Worm (Caenorhabditis elegans) whole organism, L1 larva: ENCODE measurements around the gene K11H12.9.

Source experiments
- C04F5.9 ChIP-seq: sonication (generic microtip); optimal IDR thresholded peaks from 2 replicates; lab custom pipeline; 2016; ENCODE audit warnings: missing genetic modification characterization, missing compliant biosample characterization
- C16A3.4 ChIP-seq: fragments of 150-350 bp; optimal IDR thresholded peaks from 2 replicates; lab custom pipeline; 2014; ENCODE audit warnings: missing biosample characterization, missing genetic modification characterization
- C34B4.2 ChIP-seq: sonication (generic microtip); optimal IDR thresholded peaks from 2 replicates; lab custom pipeline; 2017; ENCODE audit warnings: mild to moderate bottlenecking, missing genetic modification characterization, missing compliant biosample characterization
- F16B12.6 ChIP-seq: fragments of 150-350 bp; optimal IDR thresholded peaks from 2 replicates; lab custom pipeline; 2014; ENCODE audit warnings: missing biosample characterization, missing genetic modification characterization
- aha-1 ChIP-seq: fragments of 150-350 bp; optimal IDR thresholded peaks from 2 replicates; lab custom pipeline; 2014; ENCODE audit warnings: missing biosample characterization, missing genetic modification characterization
- ceh-63 ChIP-seq: fragments of 200-800 bp; sonication (Bioruptor generic); optimal IDR thresholded peaks from 2 replicates; lab custom pipeline; 2018; ENCODE audit warnings: mild to moderate bottlenecking, missing genetic modification characterization, missing compliant biosample characterization
- ceh-8 ChIP-seq: fragments of 200-800 bp; sonication (Bioruptor generic); optimal IDR thresholded peaks from 2 replicates; lab custom pipeline; 2018; ENCODE audit warnings: mild to moderate bottlenecking, missing genetic modification characterization, moderate library complexity, missing compliant biosample characterization
- ceh-82 ChIP-seq, 3 experiments: fragments of 150-350 bp in 1 of 3; sonication (generic microtip) in 2 of 3; optimal IDR thresholded peaks; 2 replicates each; lab custom pipeline; 2014 to 2017; ENCODE audit warnings: missing biosample characterization in 3 of 3, missing genetic modification characterization in 3 of 3
- ceh-88 ChIP-seq: fragments of 200-800 bp; sonication (Bioruptor generic); IDR thresholded peaks from 2 replicates; pipeline ENCODE4 v1.3.6; 2022; ENCODE audit warnings: missing genetic modification characterization, missing compliant biosample characterization
- ces-1 ChIP-seq: fragments of 150-350 bp; optimal IDR thresholded peaks from 2 replicates; lab custom pipeline; 2014; ENCODE audit warnings: missing biosample characterization, missing genetic modification reagents, missing genetic modification characterization
- dpl-1 ChIP-seq, 3 experiments: fragments of 150-350 bp in 2 of 3; sonication (generic microtip) in 1 of 3; optimal IDR thresholded peaks; 2 replicates each; lab custom pipeline; 2014 to 2017; ENCODE audit warnings: missing biosample characterization in 3 of 3, missing genetic modification characterization in 3 of 3, missing genetic modification reagents in 3 of 3
- dsc-1 ChIP-seq: sonication (generic microtip); optimal IDR thresholded peaks from 2 replicates; lab custom pipeline; 2016; ENCODE audit warnings: mild to moderate bottlenecking, missing genetic modification characterization, missing compliant biosample characterization
- efl-3 ChIP-seq: fragments of 200-800 bp; sonication (Bioruptor generic); optimal IDR thresholded peaks from 2 replicates; lab custom pipeline; 2018; ENCODE audit warnings: mild to moderate bottlenecking, missing genetic modification characterization, missing compliant biosample characterization
- egl-13 ChIP-seq: sonication (generic microtip); optimal IDR thresholded peaks from 2 replicates; lab custom pipeline; 2016; ENCODE audit warnings: missing genotype, missing genetic modification reagents, missing genetic modification characterization, missing compliant biosample characterization
- elt-2 ChIP-seq: sonication (generic microtip); optimal IDR thresholded peaks from 2 replicates; lab custom pipeline; 2016; ENCODE audit warnings: missing genetic modification characterization, mild to moderate bottlenecking, inconsistent platforms, missing compliant biosample characterization, missing genetic modification reagents
- elt-3 ChIP-seq, 6 experiments: fragments of 150-350 bp in 1 of 6; sonication (generic microtip); optimal IDR thresholded peaks; 2 replicates each; lab custom pipeline; 2017 to 2018; ENCODE audit warnings: missing biosample characterization in 6 of 6, missing genetic modification characterization in 6 of 6, inconsistent platforms in 1 of 6
- fkh-10 ChIP-seq: sonication (generic microtip); optimal IDR thresholded peaks from 2 replicates; lab custom pipeline; 2017; ENCODE audit warnings: missing biosample characterization, missing genetic modification reagents, missing genetic modification characterization
- fkh-4 ChIP-seq: sonication (generic microtip); optimal IDR thresholded peaks from 2 replicates; lab custom pipeline; 2016; ENCODE audit warnings: missing compliant biosample characterization, missing genetic modification characterization, borderline replicate concordance
- fos-1 ChIP-seq: fragments of 150-350 bp; optimal IDR thresholded peaks from 2 replicates; lab custom pipeline; 2014; ENCODE audit warnings: missing biosample characterization, missing genetic modification characterization
- hlh-17 ChIP-seq: fragments of 200-800 bp; sonication (Bioruptor generic); optimal IDR thresholded peaks from 2 replicates; lab custom pipeline; 2018; ENCODE audit warnings: missing genetic modification characterization, mild to moderate bottlenecking, missing compliant biosample characterization, moderate library complexity, borderline replicate concordance
- jun-1 ChIP-seq: fragments of 150-350 bp; optimal IDR thresholded peaks from 2 replicates; lab custom pipeline; 2014; ENCODE audit warnings: missing biosample characterization, missing genetic modification reagents, missing genetic modification characterization
- lin-14 ChIP-seq: fragments of 200-800 bp; sonication (Bioruptor generic); optimal IDR thresholded peaks from 2 replicates; lab custom pipeline; 2018; ENCODE audit warnings: mild to moderate bottlenecking, missing genetic modification characterization, moderate library complexity, missing compliant biosample characterization
- lin-35 ChIP-seq, 2 experiments: fragments of 150-350 bp; optimal IDR thresholded peaks; 2 replicates each; lab custom pipeline; 2014; ENCODE audit warnings: missing biosample characterization in 2 of 2, missing genetic modification characterization in 2 of 2, missing genetic modification reagents in 2 of 2
- lin-39 ChIP-seq: fragments of 150-350 bp; optimal IDR thresholded peaks from 2 replicates; lab custom pipeline; 2014; ENCODE audit warnings: missing biosample characterization, missing genetic modification reagents, missing genetic modification characterization
- lir-3 ChIP-seq: sonication (generic microtip); optimal IDR thresholded peaks from 2 replicates; lab custom pipeline; 2016; ENCODE audit warnings: mild to moderate bottlenecking, missing genetic modification characterization, moderate library complexity, missing compliant biosample characterization; ENCODE audit not compliant: poor library complexity
- mab-9 ChIP-seq: fragments of 200-800 bp; sonication (Bioruptor generic); IDR thresholded peaks from 2 replicates; pipeline ENCODE4 v1.3.6; 2022; ENCODE audit warnings: missing genetic modification reagents, missing genetic modification characterization, missing compliant biosample characterization
- mep-1 ChIP-seq: fragments of 150-350 bp; optimal IDR thresholded peaks from 2 replicates; lab custom pipeline; 2014; ENCODE audit warnings: missing biosample characterization, missing genetic modification characterization
- nhr-11 ChIP-seq: fragments of 150-350 bp; optimal IDR thresholded peaks from 2 replicates; lab custom pipeline; 2014; ENCODE audit warnings: missing biosample characterization, missing genetic modification characterization
- nhr-12 ChIP-seq: sonication (generic microtip); optimal IDR thresholded peaks from 2 replicates; lab custom pipeline; 2017; ENCODE audit warnings: missing biosample characterization, missing genetic modification characterization
- nhr-20 ChIP-seq: sonication (generic microtip); optimal IDR thresholded peaks from 2 replicates; lab custom pipeline; 2016; ENCODE audit warnings: mild to moderate bottlenecking, missing genetic modification characterization, missing compliant biosample characterization
- nhr-237 ChIP-seq: fragments of 150-350 bp; optimal IDR thresholded peaks from 2 replicates; lab custom pipeline; 2014; ENCODE audit warnings: missing biosample characterization, missing genetic modification characterization
- nhr-28 ChIP-seq: fragments of 150-350 bp; optimal IDR thresholded peaks from 2 replicates; lab custom pipeline; 2014; ENCODE audit warnings: missing biosample characterization, missing genetic modification characterization
- nhr-47 ChIP-seq: sonication (generic microtip); optimal IDR thresholded peaks from 2 replicates; lab custom pipeline; 2016; ENCODE audit warnings: mild to moderate bottlenecking, missing genetic modification characterization, moderate library complexity, missing compliant biosample characterization
- nhr-71 ChIP-seq: sonication (generic microtip); optimal IDR thresholded peaks from 2 replicates; lab custom pipeline; 2016; ENCODE audit warnings: mild to moderate bottlenecking, missing genetic modification characterization, moderate library complexity, missing compliant biosample characterization
- nhr-76 ChIP-seq: sonication (generic microtip); optimal IDR thresholded peaks from 2 replicates; lab custom pipeline; 2017; ENCODE audit warnings: missing biosample characterization, missing genetic modification characterization
- nhr-77 ChIP-seq: fragments of 150-350 bp; optimal IDR thresholded peaks from 2 replicates; lab custom pipeline; 2014; ENCODE audit warnings: missing biosample characterization, missing genetic modification characterization
- pax-3 ChIP-seq: fragments of 200-800 bp; sonication (Bioruptor generic); optimal IDR thresholded peaks from 2 replicates; lab custom pipeline; 2018; ENCODE audit warnings: mild to moderate bottlenecking, missing genetic modification characterization, moderate library complexity, missing compliant biosample characterization
- rnt-1 ChIP-seq: sonication (generic microtip); optimal IDR thresholded peaks from 2 replicates; lab custom pipeline; 2016; ENCODE audit warnings: mild to moderate bottlenecking, missing genetic modification characterization, moderate library complexity, missing compliant biosample characterization
- skn-1 ChIP-seq: fragments of 150-350 bp; optimal IDR thresholded peaks from 2 replicates; lab custom pipeline; 2014; ENCODE audit warnings: missing biosample characterization, missing genetic modification characterization
- snpc-4 ChIP-seq: fragments of 150-350 bp; optimal IDR thresholded peaks from 2 replicates; lab custom pipeline; 2014; ENCODE audit warnings: missing biosample characterization, missing genetic modification characterization
- snu-23 ChIP-seq: sonication (generic microtip); optimal IDR thresholded peaks from 2 replicates; lab custom pipeline; 2016; ENCODE audit warnings: missing genetic modification characterization, missing compliant biosample characterization
- sox-4 ChIP-seq: sonication (generic microtip); optimal IDR thresholded peaks from 2 replicates; lab custom pipeline; 2016; ENCODE audit warnings: missing genetic modification characterization, missing compliant biosample characterization
- sptf-1 ChIP-seq: fragments of 150-350 bp; optimal IDR thresholded peaks from 2 replicates; lab custom pipeline; 2014; ENCODE audit warnings: missing biosample characterization, missing genetic modification characterization
- sup-37 ChIP-seq: fragments of 200-800 bp; sonication (Bioruptor generic); optimal IDR thresholded peaks from 2 replicates; lab custom pipeline; 2018; ENCODE audit warnings: mild to moderate bottlenecking, missing genetic modification characterization, missing compliant biosample characterization
- swsn-7 ChIP-seq: sonication (generic microtip); optimal IDR thresholded peaks from 2 replicates; lab custom pipeline; 2016; ENCODE audit warnings: missing genetic modification characterization, missing compliant biosample characterization
- tbx-2 ChIP-seq: sonication (generic microtip); optimal IDR thresholded peaks from 2 replicates; lab custom pipeline; 2016; ENCODE audit warnings: missing genetic modification characterization, missing compliant biosample characterization
- unc-130 ChIP-seq: fragments of 150-350 bp; optimal IDR thresholded peaks from 2 replicates; lab custom pipeline; 2017; ENCODE audit warnings: missing biosample characterization, missing genetic modification characterization, inconsistent platforms
- unc-30 ChIP-seq: sonication (generic microtip); optimal IDR thresholded peaks from 2 replicates; lab custom pipeline; 2017; ENCODE audit warnings: missing biosample characterization, missing genetic modification characterization
- unc-86 ChIP-seq: sonication (generic microtip); optimal IDR thresholded peaks from 2 replicates; lab custom pipeline; 2016; ENCODE audit warnings: missing genetic modification characterization, missing compliant biosample characterization
- vab-15 ChIP-seq: sonication (generic microtip); optimal IDR thresholded peaks from 2 replicates; lab custom pipeline; 2017; ENCODE audit warnings: missing genotype, mild to moderate bottlenecking, missing genetic modification characterization, missing compliant biosample characterization
- xbp-1 ChIP-seq: sonication (generic microtip); optimal IDR thresholded peaks from 2 replicates; lab custom pipeline; 2016; ENCODE audit warnings: missing genetic modification characterization, missing compliant biosample characterization
- zip-4 ChIP-seq: fragments of 200-800 bp; sonication (Bioruptor generic); optimal IDR thresholded peaks from 2 replicates; lab custom pipeline; 2018; ENCODE audit warnings: mild to moderate bottlenecking, missing genetic modification characterization, moderate library complexity, missing compliant biosample characterization

The K11H12.9 gene

DNA sequence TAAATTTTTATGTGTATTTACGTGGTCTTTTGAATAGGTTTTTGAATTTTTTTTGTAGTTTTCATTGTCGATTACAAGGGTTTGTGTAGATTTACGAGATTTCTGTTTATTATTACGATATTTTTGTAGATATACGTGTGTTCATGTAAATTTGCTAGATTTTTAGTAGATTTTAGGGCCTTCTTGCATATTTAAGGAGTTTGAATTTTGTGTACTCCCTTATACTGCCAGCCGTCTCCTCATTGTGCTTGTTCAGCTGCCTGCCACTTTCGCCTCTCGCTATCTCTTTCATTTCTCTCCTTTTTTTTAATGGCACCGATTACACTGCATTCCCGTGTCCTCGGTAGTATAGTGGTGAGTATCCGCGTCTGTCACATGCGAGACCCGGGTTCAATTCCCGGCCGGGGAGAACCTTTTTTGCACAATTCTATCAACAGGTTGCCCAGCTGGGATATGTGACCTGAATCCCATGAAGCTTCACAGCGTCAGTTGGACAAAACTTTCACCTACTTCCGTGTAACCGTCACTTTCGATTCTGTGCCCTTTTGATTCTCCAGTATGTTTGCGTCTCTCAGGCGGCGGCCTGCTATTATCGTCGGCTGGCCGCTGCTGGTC lies 33.4 kb downstream of the K11H12.9 start:
- no peak for TF ChIP-seq nhr-11 (tag; lab: Kevin White, UChicago)
- peak; percentile 22 for TF ChIP-seq xbp-1 (tag; lab: Kevin White, UChicago)
- TF ChIP-seq ceh-82 (tag; optimal IDR thresholded peaks at IDR 0.05; lab: Kevin White, UChicago): peak; percentile 17 to 57 (median 54)
- TF ChIP-seq nhr-20 (tag; lab: Kevin White, UChicago): no peak
- TF ChIP-seq lin-39: no peak
- peak; percentile 37 for TF ChIP-seq elt-2 (tag; lab: Kevin White, UChicago)
- TF ChIP-seq dsc-1 (tag; lab: Kevin White, UChicago): peak; percentile 74
- no peak for TF ChIP-seq zip-4 (GFP tag; lab: Kevin White, UChicago)
- peak in 1 of 6 experiments; percentile 55 for TF ChIP-seq elt-3 (tag; optimal IDR thresholded peaks at IDR 0.05; lab: Kevin White, UChicago)
- TF ChIP-seq hlh-17 (GFP tag; lab: Kevin White, UChicago): no peak
- peak; percentile 24 for TF ChIP-seq jun-1
- TF ChIP-seq nhr-47 (tag; lab: Kevin White, UChicago): no peak
- no peak for TF ChIP-seq aha-1 (tag; lab: Kevin White, UChicago)
- peak; percentile 60 for TF ChIP-seq lin-14 (GFP tag; lab: Kevin White, UChicago)
- TF ChIP-seq ceh-8 (GFP tag; lab: Kevin White, UChicago): no peak
- TF ChIP-seq mab-9 (GFP tag; lab: Robert Waterston, UW): no peak
- TF ChIP-seq nhr-76: no peak
- peak; percentile 46 for TF ChIP-seq skn-1 (tag; lab: Kevin White, UChicago)
- TF ChIP-seq mep-1 (tag; lab: Kevin White, UChicago): peak; percentile 52
- TF ChIP-seq fkh-4 (tag; lab: Kevin White, UChicago): no peak
- TF ChIP-seq C16A3.4 (tag; lab: Kevin White, UChicago): peak; percentile 64
- TF ChIP-seq sup-37 (GFP tag; lab: Kevin White, UChicago): peak; percentile 30
- no peak for TF ChIP-seq nhr-237 (tag; lab: Kevin White, UChicago)
- peak; percentile 28 for TF ChIP-seq fos-1 (tag; lab: Kevin White, UChicago)
- TF ChIP-seq egl-13 (tag; lab: Kevin White, UChicago): peak; percentile 46
- TF ChIP-seq nhr-77 (tag; lab: Kevin White, UChicago): peak; percentile 35
- TF ChIP-seq ceh-88 (GFP tag; lab: Robert Waterston, UW): 0 out of 2 replicates have a peak, but pooled peaks have one; percentile 9
- TF ChIP-seq nhr-12 (tag; lab: Kevin White, UChicago): no peak
- no peak for TF ChIP-seq nhr-28 (tag; lab: Kevin White, UChicago)
- TF ChIP-seq efl-3 (GFP tag; lab: Kevin White, UChicago): no peak
- TF ChIP-seq C04F5.9 (tag; lab: Kevin White, UChicago): peak; percentile 42
- no peak for TF ChIP-seq F16B12.6 (tag; lab: Kevin White, UChicago)
- TF ChIP-seq lin-35 (GFP tag; optimal IDR thresholded peaks at IDR 0.05; lab: Kevin White, UChicago): peak; percentile 52 to 75
- no peak for TF ChIP-seq vab-15 (tag; lab: Kevin White, UChicago)
- TF ChIP-seq ceh-63 (GFP tag; lab: Kevin White, UChicago): no peak
- TF ChIP-seq fkh-10 (GFP tag; lab: Kevin White, UChicago): no peak
- TF ChIP-seq sptf-1 (tag; lab: Kevin White, UChicago): no peak
- TF ChIP-seq rnt-1 (tag; lab: Kevin White, UChicago): peak; percentile 69
- no peak for TF ChIP-seq nhr-71 (tag; lab: Kevin White, UChicago)
- TF ChIP-seq unc-130 (tag; lab: Kevin White, UChicago): no peak
- no peak for TF ChIP-seq unc-30
- TF ChIP-seq sox-4 (tag; lab: Kevin White, UChicago): no peak
- TF ChIP-seq pax-3: peak; percentile 40
- peak; percentile 80 for TF ChIP-seq snu-23
- TF ChIP-seq unc-86: peak; percentile 34
- peak; percentile 46 for TF ChIP-seq tbx-2
- peak; percentile 60 for TF ChIP-seq swsn-7 (tag; lab: Kevin White, UChicago)
- peak; percentile 16 for TF ChIP-seq lir-3 (tag; lab: Kevin White, UChicago)
- TF ChIP-seq dpl-1 (GFP tag; optimal IDR thresholded peaks at IDR 0.05; lab: Kevin White, UChicago): peak in 2 of 3 experiments; percentile 34 to 63
- no peak for TF ChIP-seq ces-1 (GFP tag; lab: Kevin White, UChicago)
- no peak for TF ChIP-seq C34B4.2 (tag; lab: Kevin White, UChicago)
- peak; percentile 54 for TF ChIP-seq snpc-4 (tag; lab: Kevin White, UChicago)
